Worm (Caenorhabditis elegans) whole organism, L2 larva: ENCODE measurements around the gene copz-1.
A peak's percentile ranks its signal among the peaks of the same experiment; 100 is the strongest.

Experiments used
- C34F6.9 ChIP-seq: fragments of 150-350 bp; optimal IDR thresholded peaks from 2 replicates; lab custom pipeline; 2014; ENCODE audit warnings: missing biosample characterization, missing genetic modification characterization
- F13H6.1 ChIP-seq: sonication (generic microtip); optimal IDR thresholded peaks from 2 replicates; lab custom pipeline; 2016; ENCODE audit warnings: missing genetic modification characterization, missing compliant biosample characterization
- R02D3.7 ChIP-seq: fragments of 150-350 bp; optimal IDR thresholded peaks from 2 replicates; lab custom pipeline; 2014; ENCODE audit warnings: missing biosample characterization, missing genetic modification characterization
- alr-1 ChIP-seq: fragments of 150-350 bp; optimal IDR thresholded peaks from 2 replicates; lab custom pipeline; 2014; ENCODE audit warnings: missing biosample characterization, missing genetic modification characterization
- aly-2 ChIP-seq: fragments of 150-350 bp; optimal IDR thresholded peaks from 2 replicates; lab custom pipeline; 2014; ENCODE audit warnings: missing biosample characterization, missing genetic modification characterization
- ama-1 ChIP-seq: fragments of 150-350 bp; optimal IDR thresholded peaks from 2 replicates; lab custom pipeline; 2018; ENCODE audit warnings: inconsistent platforms
- blmp-1 ChIP-seq: sonication (generic microtip); optimal IDR thresholded peaks from 2 replicates; lab custom pipeline; 2017; ENCODE audit warnings: missing genetic modification characterization, mild to moderate bottlenecking, missing compliant biosample characterization, antibody characterized with exemption, moderate library complexity; ENCODE audit not compliant: insufficient read depth
- ceh-82 ChIP-seq: fragments of 150-350 bp; optimal IDR thresholded peaks from 2 replicates; lab custom pipeline; 2014; ENCODE audit warnings: missing biosample characterization, missing genetic modification characterization
- crh-2 ChIP-seq: sonication (generic microtip); optimal IDR thresholded peaks from 2 replicates; lab custom pipeline; 2017; ENCODE audit warnings: missing biosample characterization, missing genetic modification characterization
- elt-3 ChIP-seq: sonication (generic microtip); optimal IDR thresholded peaks from 2 replicates; lab custom pipeline; 2017; ENCODE audit warnings: missing biosample characterization, missing genetic modification characterization
- fos-1 ChIP-seq: fragments of 150-350 bp; optimal IDR thresholded peaks from 2 replicates; lab custom pipeline; 2014; ENCODE audit warnings: missing biosample characterization, missing genetic modification characterization
- gmeb-1 ChIP-seq: fragments of 150-350 bp; optimal IDR thresholded peaks from 2 replicates; lab custom pipeline; 2014; ENCODE audit warnings: missing biosample characterization, missing genetic modification characterization
- lin-11 ChIP-seq: fragments of 150-350 bp; sonication (generic microtip); optimal IDR thresholded peaks from 2 replicates; lab custom pipeline; 2014; ENCODE audit warnings: missing biosample characterization, missing genetic modification characterization, inconsistent platforms, mixed read lengths
- lin-13 ChIP-seq: fragments of 150-350 bp; optimal IDR thresholded peaks from 2 replicates; lab custom pipeline; 2014; ENCODE audit warnings: missing biosample characterization, missing genetic modification reagents, missing genetic modification characterization
- lin-39 ChIP-seq: fragments of 150-350 bp; optimal IDR thresholded peaks from 2 replicates; lab custom pipeline; 2014; ENCODE audit warnings: missing biosample characterization, missing genetic modification reagents, missing genetic modification characterization
- lsy-2 ChIP-seq, 2 experiments: fragments of 150-350 bp in 1 of 2; sonication (generic microtip) in 1 of 2; optimal IDR thresholded peaks; 2 replicates each; lab custom pipeline; 2014 to 2017; ENCODE audit warnings: missing biosample characterization in 2 of 2, missing genetic modification characterization in 2 of 2
- mab-5 ChIP-seq: fragments of 150-350 bp; optimal IDR thresholded peaks from 2 replicates; lab custom pipeline; 2014; ENCODE audit warnings: missing biosample characterization, missing genetic modification characterization
- mbf-1 ChIP-seq: sonication (generic microtip); optimal IDR thresholded peaks from 2 replicates; lab custom pipeline; 2017; ENCODE audit warnings: missing biosample characterization, missing genetic modification characterization
- mdl-1 ChIP-seq, 2 experiments: fragments of 150-350 bp in 1 of 2; sonication (generic microtip) in 1 of 2; optimal IDR thresholded peaks; 2 replicates each; lab custom pipeline; 2017; ENCODE audit warnings: missing biosample characterization in 2 of 2, missing genetic modification characterization in 2 of 2
- nhr-12 ChIP-seq: fragments of 150-350 bp; optimal IDR thresholded peaks from 2 replicates; lab custom pipeline; 2014; ENCODE audit warnings: missing biosample characterization, missing genetic modification characterization
- nhr-129 ChIP-seq: fragments of 150-350 bp; optimal IDR thresholded peaks from 2 replicates; lab custom pipeline; 2014; ENCODE audit warnings: missing biosample characterization, missing genetic modification characterization
- nhr-21 ChIP-seq: fragments of 150-350 bp; optimal IDR thresholded peaks from 2 replicates; lab custom pipeline; 2014; ENCODE audit warnings: missing biosample characterization, missing genetic modification characterization
- nhr-23 ChIP-seq: fragments of 150-350 bp; optimal IDR thresholded peaks from 2 replicates; lab custom pipeline; 2014; ENCODE audit warnings: missing biosample characterization, missing genetic modification reagents, missing genetic modification characterization
- nhr-237 ChIP-seq: fragments of 150-350 bp; optimal IDR thresholded peaks from 2 replicates; lab custom pipeline; 2014; ENCODE audit warnings: missing biosample characterization, missing genetic modification characterization
- nhr-25 ChIP-seq: fragments of 150-350 bp; sonication (generic microtip); optimal IDR thresholded peaks from 3 replicates; lab custom pipeline; 2014; ENCODE audit warnings: missing biosample characterization, missing genetic modification characterization
- nhr-6 ChIP-seq: fragments of 150-350 bp; optimal IDR thresholded peaks from 2 replicates; lab custom pipeline; 2014; ENCODE audit warnings: missing biosample characterization, missing genetic modification characterization
- peb-1 ChIP-seq: fragments of 150-350 bp; optimal IDR thresholded peaks from 2 replicates; lab custom pipeline; 2014; ENCODE audit warnings: missing biosample characterization, missing genetic modification characterization
- sem-4 ChIP-seq: fragments of 150-350 bp; optimal IDR thresholded peaks from 2 replicates; lab custom pipeline; 2014; ENCODE audit warnings: missing biosample characterization, missing genetic modification reagents, missing genetic modification characterization
- sma-3 ChIP-seq: sonication (generic microtip); optimal IDR thresholded peaks from 2 replicates; lab custom pipeline; 2016; ENCODE audit warnings: missing genetic modification reagents, missing genetic modification characterization, missing compliant biosample characterization
- sma-9 ChIP-seq, 2 experiments: fragments of 150-350 bp in 1 of 2; sonication (generic microtip) in 1 of 2; optimal IDR thresholded peaks; 2 replicates each; lab custom pipeline; 2014 to 2016; ENCODE audit warnings: missing genetic modification characterization in 2 of 2, mild to moderate bottlenecking in 1 of 2, missing biosample characterization in 1 of 2, missing compliant biosample characterization in 1 of 2, missing genetic modification reagents in 1 of 2, moderate library complexity in 1 of 2
- snpc-4 ChIP-seq: fragments of 150-350 bp; optimal IDR thresholded peaks from 2 replicates; lab custom pipeline; 2014; ENCODE audit warnings: missing biosample characterization, missing genetic modification characterization
- unc-39 ChIP-seq: fragments of 150-350 bp; optimal IDR thresholded peaks from 2 replicates; lab custom pipeline; 2014; ENCODE audit warnings: missing biosample characterization, missing genetic modification characterization
- unc-55 ChIP-seq: fragments of 150-350 bp; sonication (generic microtip); optimal IDR thresholded peaks from 3 replicates; lab custom pipeline; 2014; ENCODE audit warnings: missing biosample characterization, missing genetic modification reagents, missing genetic modification characterization
- ztf-1 ChIP-seq: fragments of 200-800 bp; sonication (Bioruptor generic); conservative IDR thresholded peaks from 2 replicates; pipeline ENCODE4 v1.3.6; 2022; ENCODE audit warnings: missing genetic modification characterization, missing compliant biosample characterization
- ztf-11 ChIP-seq: sonication (generic microtip); optimal IDR thresholded peaks from 2 replicates; lab custom pipeline; 2017; ENCODE audit warnings: missing biosample characterization, missing genetic modification characterization
- ztf-4 ChIP-seq: fragments of 150-350 bp; optimal IDR thresholded peaks from 2 replicates; lab custom pipeline; 2014; ENCODE audit warnings: missing biosample characterization, missing genetic modification characterization

The copz-1 gene

DNA sequence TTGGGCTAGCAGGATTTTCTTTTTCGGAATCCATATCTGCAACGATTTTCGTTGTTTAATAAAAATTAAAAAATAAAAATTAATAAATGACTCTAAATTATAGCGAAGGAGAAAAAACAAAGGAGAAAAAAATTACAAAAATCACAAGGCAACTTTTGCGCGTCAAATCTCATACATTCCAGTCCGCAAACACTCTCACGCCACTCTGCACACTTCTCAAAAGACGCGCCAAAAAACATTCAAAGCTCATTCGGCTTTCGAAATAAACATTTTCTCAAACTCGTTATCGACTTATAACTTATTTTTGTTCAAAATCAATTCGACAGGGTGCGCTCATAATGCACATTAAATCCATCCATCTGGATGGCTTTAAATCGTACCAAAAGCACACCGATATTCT lies 48.6 kb upstream of the copz-1 start, which contains the start of the genes R06F6.12 and mix-1:
Gene R06F6.12 (minus strand): TSS at position 36 of the 400 bp plus-strand sequence.
Gene mix-1 (plus strand): TSS at position 201 of the 400 bp plus-strand sequence.
- TF ChIP-seq crh-2 (tag; lab: Kevin White, UChicago) (peak; percentile 21), C34F6.9 (tag; lab: Kevin White, UChicago) (peak; percentile 64), F13H6.1 (peak; percentile 20), fos-1 (no peak), sma-3 (GFP tag; lab: Kevin White, UChicago) (peak; percentile 29), sma-9 (GFP tag; optimal IDR thresholded peaks at IDR 0.05; lab: Kevin White, UChicago) (peak; percentile 41), sma-9 (tag; optimal IDR thresholded peaks at IDR 0.05; lab: Kevin White, UChicago) (no peak), blmp-1 (tag; lab: Kevin White, UChicago) (no peak), ztf-4 (tag; lab: Kevin White, UChicago) (peak; percentile 23), ama-1 (lab: Kevin White, UChicago) (peak; percentile 30), gmeb-1 (tag; lab: Kevin White, UChicago) (peak; percentile 83), lin-13 (peak; percentile 30), nhr-21 (tag; lab: Kevin White, UChicago) (peak; percentile 31), lsy-2 (tag; optimal IDR thresholded peaks at IDR 0.05; lab: Kevin White, UChicago) (peak; percentile 54 to 83), unc-55 (GFP tag; lab: Kevin White, UChicago) (peak; percentile 85), sem-4 (no peak), nhr-25 (tag; lab: Kevin White, UChicago) (peak; percentile 45), nhr-12 (tag; lab: Kevin White, UChicago) (no peak), nhr-129 (tag; lab: Kevin White, UChicago) (peak; percentile 48), lin-11 (tag; lab: Kevin White, UChicago) (peak; percentile 36), ztf-11 (tag; lab: Kevin White, UChicago) (no peak)

DNA sequence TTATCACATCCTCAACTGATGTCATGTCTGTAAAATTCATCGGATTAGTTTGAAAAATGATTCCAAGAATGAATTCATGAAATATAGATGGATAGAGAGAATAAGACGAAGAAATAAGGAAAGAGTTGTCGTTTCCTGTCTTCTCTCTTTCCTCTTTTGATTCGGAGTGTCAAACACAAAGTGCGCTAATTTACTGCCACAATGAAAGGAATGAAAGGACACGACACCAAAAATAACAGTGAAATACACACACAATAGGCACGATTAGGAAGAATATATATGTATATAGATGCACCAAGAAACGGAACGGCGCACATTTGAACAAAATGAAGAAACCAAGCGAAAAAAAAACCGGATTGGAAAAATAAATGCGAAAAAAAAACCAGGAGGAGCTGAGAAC lies 43.6 kb upstream of the copz-1 start, which contains the start of gene VM106R.1:
Gene VM106R.1 (minus strand): TSS at position 101 of the 400 bp plus-strand sequence.
- TF ChIP-seq ztf-1 (GFP tag; lab: Robert Waterston, UW): no peak

DNA sequence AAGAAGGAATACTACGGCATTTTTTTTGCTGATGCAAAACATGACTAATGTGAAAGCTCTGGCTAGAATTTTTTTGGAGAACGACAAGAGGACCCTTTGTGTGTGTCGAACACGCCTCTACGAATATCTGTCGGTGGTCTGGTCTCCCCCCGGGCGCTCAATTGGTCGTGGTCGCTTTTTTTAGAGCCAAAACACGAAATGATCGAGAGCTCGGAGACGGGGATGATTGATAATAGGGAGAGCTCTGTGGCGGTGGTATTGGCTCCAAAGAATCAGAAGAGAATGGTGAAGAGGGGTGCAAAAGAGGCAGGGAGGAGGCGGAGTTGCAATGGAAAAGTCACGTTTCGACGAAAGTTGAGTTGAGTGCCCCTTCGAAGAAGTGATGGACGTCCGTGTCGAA lies 43.1 kb upstream of the copz-1 start:
- TF ChIP-seq mab-5: no peak
- TF ChIP-seq R02D3.7 (tag; lab: Kevin White, UChicago): no peak
- TF ChIP-seq ztf-1 (GFP tag; lab: Robert Waterston, UW): no peak
- TF ChIP-seq F13H6.1: no peak
- TF ChIP-seq ceh-82 (tag; lab: Kevin White, UChicago): no peak
- no peak for TF ChIP-seq nhr-129 (tag; lab: Kevin White, UChicago)
- TF ChIP-seq lin-39 (tag; lab: Kevin White, UChicago): no peak
- no peak for TF ChIP-seq alr-1 (tag; lab: Kevin White, UChicago)
- no peak for TF ChIP-seq nhr-12 (tag; lab: Kevin White, UChicago)
- TF ChIP-seq aly-2 (tag; lab: Kevin White, UChicago): no peak
- TF ChIP-seq ztf-4 (tag; lab: Kevin White, UChicago): no peak
- no peak for TF ChIP-seq nhr-237 (tag; lab: Kevin White, UChicago)
- TF ChIP-seq elt-3 (tag; lab: Kevin White, UChicago): no peak
- no peak for TF ChIP-seq snpc-4
- TF ChIP-seq mbf-1 (tag; lab: Kevin White, UChicago): no peak
- no peak for TF ChIP-seq nhr-6
- TF ChIP-seq lin-11 (tag; lab: Kevin White, UChicago): no peak
- TF ChIP-seq nhr-23 (tag; lab: Kevin White, UChicago): no peak
- no peak for TF ChIP-seq unc-39

DNA sequence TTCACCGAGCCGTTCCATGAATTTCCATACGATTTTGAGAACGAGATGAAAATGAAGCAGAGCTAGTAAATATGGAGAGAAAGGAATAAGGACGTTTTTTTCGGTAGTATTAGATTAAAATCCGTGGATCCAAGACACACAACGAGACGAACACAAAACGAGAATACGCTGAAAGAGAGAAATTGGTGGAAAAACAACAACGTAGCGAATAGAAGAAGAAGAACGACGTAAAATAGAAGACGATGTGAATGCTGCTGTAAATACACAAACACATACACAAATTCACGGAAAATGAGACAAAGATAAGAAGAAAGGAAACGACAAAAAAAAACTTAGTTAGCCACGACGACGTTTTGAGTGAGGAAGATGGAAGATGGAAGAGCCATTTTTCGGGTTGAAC lies 38.0 kb upstream of the copz-1 start:
- no peak for TF ChIP-seq F13H6.1
- TF ChIP-seq R02D3.7 (tag; lab: Kevin White, UChicago): no peak
- TF ChIP-seq mdl-1 (tag; optimal IDR thresholded peaks at IDR 0.05; lab: Kevin White, UChicago): no peak
- TF ChIP-seq mbf-1 (tag; lab: Kevin White, UChicago): no peak
- TF ChIP-seq blmp-1 (tag; lab: Kevin White, UChicago): no peak
- no peak for TF ChIP-seq nhr-21 (tag; lab: Kevin White, UChicago)
- TF ChIP-seq elt-3 (tag; lab: Kevin White, UChicago): no peak
- TF ChIP-seq peb-1 (tag; lab: Kevin White, UChicago): no peak
